Fruit fly (Drosophila melanogaster) whole organism, embryonic: ENCODE data around the gene CG31926.
A peak's percentile ranks its signal among the peaks of the same experiment; 100 is the strongest.

Source experiments
- Awh ChIP-seq: fragments of 200-800 bp; sonication (Bioruptor generic); IDR thresholded peaks from 2 replicates; pipeline ENCODE4, ENCODE4 v1.3.6; 2022; ENCODE audit warnings: missing biosample characterization, missing genetic modification characterization
- CG10267 ChIP-seq: fragments of 200-800 bp; sonication (Bioruptor generic); optimal IDR thresholded peaks from 2 replicates; lab custom pipeline; 2018; ENCODE audit warnings: missing biosample characterization, mild to moderate bottlenecking, missing genetic modification characterization, moderate library complexity
- CG10654 ChIP-seq: fragments of 200-800 bp; sonication (Bioruptor generic); optimal IDR thresholded peaks from 2 replicates; lab custom pipeline; 2016; ENCODE audit warnings: missing biosample characterization, missing genetic modification characterization
- CG11247 ChIP-seq: fragments of 200-800 bp; sonication (Bioruptor generic); IDR thresholded peaks from 2 replicates; pipeline ENCODE4 v1.3.6; 2022; ENCODE audit warnings: missing biosample characterization, missing genetic modification characterization
- CG11456 ChIP-seq: fragments of 200-800 bp; sonication (Bioruptor generic); IDR thresholded peaks from 3 replicates; pipeline ENCODE4 v1.3.6; 2022; ENCODE audit warnings: missing biosample characterization, missing genetic modification characterization
- CG1233 ChIP-seq: fragments of 200-800 bp; sonication (Bioruptor generic); optimal IDR thresholded peaks from 4 replicates; lab custom pipeline; 2018; ENCODE audit warnings: missing biosample characterization, mild to moderate bottlenecking, missing genetic modification characterization
- CG12391 ChIP-seq: fragments of 200-800 bp; sonication (Bioruptor generic); optimal IDR thresholded peaks from 3 replicates; lab custom pipeline; 2018; ENCODE audit warnings: missing biosample characterization, mild to moderate bottlenecking, missing genetic modification characterization, moderate library complexity
- CG14014 ChIP-seq: fragments of 200-800 bp; sonication (Bioruptor generic); IDR thresholded peaks from 2 replicates; pipeline ENCODE4 v1.3.6; 2022; ENCODE audit warnings: missing biosample characterization, missing genetic modification characterization
- CG18262 ChIP-seq: fragments of 200-800 bp; optimal IDR thresholded peaks from 3 replicates; lab custom pipeline; 2019; ENCODE audit warnings: missing biosample characterization, mild to moderate bottlenecking, missing genetic modification characterization, moderate library complexity
- CG30431 ChIP-seq: fragments of 200-800 bp; sonication (Bioruptor generic); optimal IDR thresholded peaks from 2 replicates; lab custom pipeline; 2017; ENCODE audit warnings: missing biosample characterization, missing genetic modification characterization
- CG31388 ChIP-seq: fragments of 200-800 bp; sonication (Bioruptor generic); optimal IDR thresholded peaks from 2 replicates; lab custom pipeline; 2016; ENCODE audit warnings: missing biosample characterization, missing genetic modification characterization
- CG32532 ChIP-seq: fragments of 200-800 bp; sonication (Bioruptor generic); IDR thresholded peaks from 2 replicates; pipeline ENCODE4 v1.3.6; 2022; ENCODE audit warnings: missing biosample characterization, missing genetic modification characterization
- CG32772 ChIP-seq: fragments of 200-800 bp; sonication (Bioruptor generic); IDR thresholded peaks from 2 replicates; pipeline ENCODE4 v1.3.6; 2022; ENCODE audit warnings: missing biosample characterization, missing genetic modification characterization
- CG33557 ChIP-seq: fragments of 200-800 bp; sonication (Bioruptor generic); optimal IDR thresholded peaks from 2 replicates; lab custom pipeline; 2019; ENCODE audit warnings: missing biosample characterization, mild to moderate bottlenecking, missing genetic modification characterization, moderate library complexity
- CG42726 ChIP-seq: fragments of 200-800 bp; sonication (Bioruptor generic); IDR thresholded peaks from 2 replicates; pipeline ENCODE4 v1.3.6; 2022; ENCODE audit warnings: missing biosample characterization, missing genetic modification characterization; ENCODE audit not compliant: partially characterized antibody
- CG4282 ChIP-seq: fragments of 200-800 bp; sonication (Bioruptor generic); optimal IDR thresholded peaks from 2 replicates; lab custom pipeline; 2016; ENCODE audit warnings: missing biosample characterization, missing genetic modification characterization
- CG6272 ChIP-seq: fragments of 200-800 bp; sonication (Bioruptor generic); IDR thresholded peaks from 2 replicates; pipeline ENCODE4 v1.3.6; 2022; ENCODE audit warnings: missing biosample characterization, missing genetic modification characterization
- CG6791 ChIP-seq: fragments of 200-800 bp; sonication (Bioruptor generic); IDR thresholded peaks from 3 replicates; pipeline ENCODE4 v1.3.6; 2022; ENCODE audit warnings: missing biosample characterization, missing genetic modification characterization; ENCODE audit not compliant: partially characterized antibody
- CG7987 ChIP-seq: fragments of 200-800 bp; sonication (Bioruptor generic); optimal IDR thresholded peaks from 2 replicates; lab custom pipeline; 2018; ENCODE audit warnings: missing biosample characterization, mild to moderate bottlenecking, missing genetic modification characterization, moderate library complexity
- CG9817 ChIP-seq: fragments of 200-800 bp; sonication (Bioruptor generic); optimal IDR thresholded peaks from 2 replicates; lab custom pipeline; 2018; ENCODE audit warnings: missing biosample characterization, mild to moderate bottlenecking, missing genetic modification characterization, moderate library complexity
- CG9932 ChIP-seq: fragments of 200-800 bp; sonication (Bioruptor generic); IDR thresholded peaks from 2 replicates; pipeline ENCODE4 v1.3.6; 2022; ENCODE audit warnings: missing biosample characterization, missing genetic modification characterization
- CoRest ChIP-seq: fragments of 200-800 bp; sonication (Bioruptor generic); optimal IDR thresholded peaks from 3 replicates; lab custom pipeline; 2018; ENCODE audit warnings: missing biosample characterization, mild to moderate bottlenecking, missing genetic modification characterization, moderate library complexity
- Dbx ChIP-seq: fragments of 200-800 bp; sonication (Bioruptor generic); IDR thresholded peaks from 3 replicates; pipeline ENCODE4 v1.3.6; 2022; ENCODE audit warnings: missing biosample characterization, missing genetic modification characterization
- Dip3 ChIP-seq: fragments of 200-800 bp; sonication (Bioruptor generic); optimal IDR thresholded peaks from 3 replicates; lab custom pipeline; 2016; ENCODE audit warnings: missing biosample characterization, missing genetic modification characterization
- H2.0 ChIP-seq: fragments of 200-800 bp; sonication (Bioruptor generic); IDR thresholded peaks from 2 replicates; pipeline ENCODE4 v1.3.6; 2022; ENCODE audit warnings: missing biosample characterization, missing genetic modification characterization
- HHEX ChIP-seq: fragments of 200-800 bp; sonication (Bioruptor generic); optimal IDR thresholded peaks from 3 replicates; lab custom pipeline; 2017; ENCODE audit warnings: missing biosample characterization, mild to moderate bottlenecking, missing genetic modification characterization, missing genetic modification reagents
- HmgD ChIP-seq: fragments of 200-800 bp; sonication (Bioruptor generic); optimal IDR thresholded peaks from 3 replicates; lab custom pipeline; 2016; ENCODE audit warnings: missing biosample characterization, missing genetic modification characterization
- HmgZ ChIP-seq: fragments of 200-800 bp; sonication (Bioruptor generic); optimal IDR thresholded peaks from 2 replicates; lab custom pipeline; 2018; ENCODE audit warnings: missing biosample characterization, mild to moderate bottlenecking, missing genetic modification characterization
- Hmr ChIP-seq: fragments of 200-800 bp; sonication (Bioruptor generic); optimal IDR thresholded peaks from 3 replicates; lab custom pipeline; 2017; ENCODE audit warnings: mild to moderate bottlenecking, missing biosample characterization, missing genetic modification reagents, missing genetic modification characterization
- Hmx ChIP-seq: fragments of 200-800 bp; sonication (Bioruptor generic); optimal IDR thresholded peaks from 2 replicates; lab custom pipeline; 2016; ENCODE audit warnings: missing biosample characterization, missing genetic modification characterization
- Hsf ChIP-seq: fragments of 200-800 bp; sonication (Bioruptor generic); optimal IDR thresholded peaks from 3 replicates; lab custom pipeline; 2016; ENCODE audit warnings: missing biosample characterization, missing genetic modification characterization
- Nf-YA ChIP-seq: fragments of 200-800 bp; sonication (Bioruptor generic); IDR thresholded peaks from 2 replicates; pipeline ENCODE4 v1.3.6; 2022; ENCODE audit warnings: missing biosample characterization, missing genetic modification characterization
- NfI ChIP-seq: fragments of 200-800 bp; sonication (Bioruptor generic); optimal IDR thresholded peaks from 3 replicates; lab custom pipeline; 2018; ENCODE audit warnings: missing biosample characterization, mild to moderate bottlenecking, missing genetic modification characterization, moderate library complexity
- Oaz ChIP-seq: fragments of 200-800 bp; sonication (Bioruptor generic); IDR thresholded peaks from 2 replicates; pipeline ENCODE4 v1.3.6; 2022; ENCODE audit warnings: missing biosample characterization, missing genetic modification characterization
- Opbp ChIP-seq: fragments of 200-800 bp; sonication (Bioruptor generic); IDR thresholded peaks from 3 replicates; pipeline ENCODE4 v1.3.6; 2022; ENCODE audit warnings: missing biosample characterization, missing genetic modification characterization; ENCODE audit not compliant: partially characterized antibody
- Xbp1 ChIP-seq: fragments of 200-800 bp; sonication (Bioruptor generic); optimal IDR thresholded peaks from 3 replicates; lab custom pipeline; 2016; ENCODE audit warnings: missing biosample characterization, mild to moderate bottlenecking, missing genetic modification characterization
- amos ChIP-seq: fragments of 200-800 bp; sonication (Bioruptor generic); IDR thresholded peaks from 2 replicates; pipeline ENCODE4 v1.3.6; 2022; ENCODE audit warnings: missing biosample characterization, missing genetic modification characterization; ENCODE audit not compliant: partially characterized antibody
- cas ChIP-seq: fragments of 200-800 bp; sonication (Bioruptor generic); IDR thresholded peaks from 2 replicates; pipeline ENCODE4 v1.3.6; 2022; ENCODE audit warnings: missing biosample characterization, missing genetic modification characterization
- cato ChIP-seq: fragments of 200-800 bp; sonication (Bioruptor generic); optimal IDR thresholded peaks from 2 replicates; lab custom pipeline; 2016; ENCODE audit warnings: missing biosample characterization, missing genetic modification characterization, borderline replicate concordance
- cg ChIP-seq: fragments of 200-800 bp; sonication (Bioruptor generic); optimal IDR thresholded peaks from 3 replicates; lab custom pipeline; 2019; ENCODE audit warnings: missing biosample characterization, mild to moderate bottlenecking, missing genetic modification characterization, moderate library complexity
- chn ChIP-seq: fragments of 200-800 bp; sonication (Bioruptor generic); optimal IDR thresholded peaks from 2 replicates; lab custom pipeline; 2016; ENCODE audit warnings: missing biosample characterization, missing genetic modification characterization
- dan ChIP-seq: fragments of 200-800 bp; sonication (Bioruptor generic); IDR thresholded peaks from 2 replicates; pipeline ENCODE4 v1.3.6; 2022; ENCODE audit warnings: missing biosample characterization, missing genetic modification characterization
- ems ChIP-seq: fragments of 200-800 bp; sonication (Bioruptor generic); optimal IDR thresholded peaks from 3 replicates; lab custom pipeline; 2016; ENCODE audit warnings: missing biosample characterization, missing genetic modification characterization
- grau ChIP-seq: fragments of 200-800 bp; optimal IDR thresholded peaks from 3 replicates; lab custom pipeline; 2019; ENCODE audit warnings: missing biosample characterization, mild to moderate bottlenecking, missing genetic modification characterization, moderate library complexity
- hb ChIP-seq: fragments of 200-800 bp; sonication (Bioruptor generic); IDR thresholded peaks from 3 replicates; pipeline ENCODE4 v1.3.6; 2022; ENCODE audit warnings: missing biosample characterization, missing genetic modification characterization; ENCODE audit not compliant: partially characterized antibody
- slbo ChIP-seq: fragments of 200-800 bp; sonication (Bioruptor generic); IDR thresholded peaks from 2 replicates; pipeline ENCODE4 v1.3.6; 2022; ENCODE audit warnings: missing biosample characterization, missing genetic modification characterization
- stwl ChIP-seq: fragments of 200-800 bp; sonication (Bioruptor generic); optimal IDR thresholded peaks from 3 replicates; lab custom pipeline; 2018; ENCODE audit warnings: missing biosample characterization, mild to moderate bottlenecking, missing genetic modification characterization, moderate library complexity
- tin ChIP-seq: fragments of 200-800 bp; sonication (Bioruptor generic); optimal IDR thresholded peaks from 3 replicates; lab custom pipeline; 2016; ENCODE audit warnings: missing biosample characterization, missing genetic modification characterization
- trem ChIP-seq: fragments of 200-800 bp; optimal IDR thresholded peaks from 3 replicates; lab custom pipeline; 2019; ENCODE audit warnings: missing biosample characterization, mild to moderate bottlenecking, missing genetic modification characterization, moderate library complexity
- vvl ChIP-seq: fragments of 200-800 bp; sonication (Bioruptor generic); IDR thresholded peaks from 2 replicates; pipeline ENCODE4 v1.3.6; 2022; ENCODE audit warnings: missing biosample characterization, missing genetic modification characterization

CG31926 gene

dm6 chr2L:1491791-1492345 lies 3.4 kb upstream of the CG31926 start, which contains the start of gene CG31928 (continued):
- peak; percentile 39 for TF ChIP-seq tin (GFP tag; lab: Kevin White, UChicago)
- peak; percentile 63 for TF ChIP-seq Xbp1 (GFP tag; lab: Kevin White, UChicago)
- TF ChIP-seq CG18262 (tag; lab: Kevin White, UChicago), result no peak
- no peak for TF ChIP-seq CG7987 (GFP tag; lab: Kevin White, UChicago)
- peak; percentile 48; the same call in 1 of the 3 replicates for TF ChIP-seq Opbp
- 0 out of 2 replicates have a peak, but pooled peaks have one; percentile 8 for TF ChIP-seq CG6272 (GFP tag; lab: Robert Waterston, UW)
- TF ChIP-seq CG4282, result no peak
- TF ChIP-seq hb (GFP tag; lab: Robert Waterston, UW), result no peak
- TF ChIP-seq CG42726, result peak; percentile 78
- 0 out of 2 replicates have a peak, but pooled peaks have one; percentile 20 for TF ChIP-seq vvl (GFP tag; lab: Robert Waterston, UW)
- TF ChIP-seq dan, result no peak
- peak; percentile 45; the same call in 1 of the 2 replicates for TF ChIP-seq CG32532
- peak; percentile 6 for TF ChIP-seq CG10654 (GFP tag; lab: Kevin White, UChicago)
- TF ChIP-seq grau, result no peak
- peak; percentile 12; the same call in 1 of the 3 replicates for TF ChIP-seq CG6791 (GFP tag; lab: Robert Waterston, UW)
- peak; percentile 27 for TF ChIP-seq CoRest (tag; lab: Kevin White, UChicago)
- TF ChIP-seq CG30431 (GFP tag; lab: Kevin White, UChicago), result no peak
- no peak for TF ChIP-seq CG1233 (GFP tag; lab: Kevin White, UChicago)
- peak; percentile 12 for TF ChIP-seq cato
- TF ChIP-seq NfI (GFP tag; lab: Kevin White, UChicago), result peak; percentile 20
- peak; percentile 47 for TF ChIP-seq stwl (tag; lab: Kevin White, UChicago)
- TF ChIP-seq CG10267 (tag; lab: Kevin White, UChicago), result peak; percentile 32
- TF ChIP-seq trem (tag; lab: Kevin White, UChicago), result peak; percentile 47
- peak; percentile 52 for TF ChIP-seq slbo (GFP tag; lab: Robert Waterston, UW)
- TF ChIP-seq Nf-YA (GFP tag; lab: Robert Waterston, UW), result no peak
- TF ChIP-seq CG14014 (GFP tag; lab: Robert Waterston, UW), result 0 out of 2 replicates have a peak, but pooled peaks have one; percentile 6
- no peak for TF ChIP-seq ems (GFP tag; lab: Kevin White, UChicago)
- TF ChIP-seq HmgZ (tag; lab: Kevin White, UChicago), result peak; percentile 36
- TF ChIP-seq CG32772, result no peak
- TF ChIP-seq Dbx (GFP tag; lab: Robert Waterston, UW), result peak; percentile 47; the same call in 1 of the 3 replicates
- no peak for TF ChIP-seq HmgD (GFP tag; lab: Kevin White, UChicago)
- TF ChIP-seq CG11456 (GFP tag; lab: Robert Waterston, UW), result peak; percentile 57; the same call in 1 of the 3 replicates
- no peak for TF ChIP-seq HHEX (GFP tag; lab: Kevin White, UChicago)
- no peak for TF ChIP-seq CG33557 (GFP tag; lab: Kevin White, UChicago)
- no peak for TF ChIP-seq CG31388 (GFP tag; lab: Kevin White, UChicago)
- TF ChIP-seq H2.0 (GFP tag; lab: Robert Waterston, UW), result peak; percentile 11; the same call in 1 of the 2 replicates
- TF ChIP-seq cas, result no peak
- peak; percentile 32 for TF ChIP-seq CG9817
- TF ChIP-seq Hmx (GFP tag; lab: Kevin White, UChicago), result no peak
- no peak for TF ChIP-seq cg
- no peak for TF ChIP-seq chn (GFP tag; lab: Kevin White, UChicago)
- peak; percentile 41; the same call in 1 of the 2 replicates for TF ChIP-seq CG9932 (GFP tag; lab: Robert Waterston, UW)
- 0 out of 2 replicates have a peak, but pooled peaks have one; percentile 21 for TF ChIP-seq CG11247
- TF ChIP-seq Awh (GFP tag; lab: Robert Waterston, UW), result no peak
- peak; percentile 70 for TF ChIP-seq amos (GFP tag; lab: Robert Waterston, UW)
- TF ChIP-seq CG12391 (tag; lab: Kevin White, UChicago), result peak; percentile 18
- peak; percentile 20 for TF ChIP-seq Hsf (GFP tag; lab: Kevin White, UChicago)
- TF ChIP-seq Dip3, result no peak
- TF ChIP-seq Oaz (GFP tag; lab: Robert Waterston, UW), result no peak
- TF ChIP-seq Hmr (GFP tag; lab: Kevin White, UChicago), result peak; percentile 13
